Fruit fly (Drosophila melanogaster) whole organism, prepupa: ENCODE data around the gene CG12099.
A peak's percentile ranks its signal among the peaks of the same experiment; 100 is the strongest.

Experiments used
- Blimp-1 ChIP-seq: fragments of 200-800 bp; sonication (Bioruptor generic); optimal IDR thresholded peaks from 3 replicates; lab custom pipeline; 2017; ENCODE audit warnings: missing biosample characterization, missing genetic modification characterization, mild to moderate bottlenecking, moderate library complexity, missing genetic modification reagents
- CG10631 ChIP-seq: fragments of 200-800 bp; sonication (Bioruptor generic); optimal IDR thresholded peaks from 2 replicates; lab custom pipeline; 2016; ENCODE audit warnings: missing biosample characterization, missing genetic modification characterization
- CG10669 ChIP-seq: fragments of 200-800 bp; sonication (Bioruptor generic); optimal IDR thresholded peaks from 3 replicates; lab custom pipeline; 2018; ENCODE audit warnings: missing biosample characterization, mild to moderate bottlenecking, missing genetic modification characterization, moderate library complexity
- CG11294 ChIP-seq: fragments of 200-800 bp; sonication (Bioruptor generic); IDR thresholded peaks from 2 replicates; pipeline ENCODE4 v1.3.6; 2022; ENCODE audit warnings: missing biosample characterization, missing genetic modification characterization
- CG15336 ChIP-seq: fragments of 200-800 bp; sonication (Bioruptor generic); IDR thresholded peaks from 2 replicates; pipeline ENCODE4 v1.3.6; 2022; ENCODE audit warnings: missing biosample characterization, missing genetic modification characterization
- CG16779 ChIP-seq: fragments of 200-800 bp; sonication (Bioruptor generic); optimal IDR thresholded peaks from 3 replicates; lab custom pipeline; 2017; ENCODE audit warnings: missing biosample characterization, mild to moderate bottlenecking, missing genetic modification characterization
- CG3032 ChIP-seq: fragments of 200-800 bp; optimal IDR thresholded peaks from 2 replicates; lab custom pipeline; 2019; ENCODE audit warnings: missing biosample characterization, mild to moderate bottlenecking, missing genetic modification characterization, moderate library complexity
- CG31627 ChIP-seq: fragments of 200-800 bp; sonication (Bioruptor generic); optimal IDR thresholded peaks from 3 replicates; lab custom pipeline; 2016; ENCODE audit warnings: missing biosample characterization, missing genetic modification characterization
- CG32006 ChIP-seq: fragments of 200-800 bp; sonication (Bioruptor generic); optimal IDR thresholded peaks from 3 replicates; lab custom pipeline; 2017; ENCODE audit warnings: missing biosample characterization, mild to moderate bottlenecking, missing genetic modification characterization
- CG34406 ChIP-seq: fragments of 200-800 bp; sonication (Bioruptor generic); optimal IDR thresholded peaks from 3 replicates; lab custom pipeline; 2016; ENCODE audit warnings: missing biosample characterization, missing genetic modification characterization
- CG3919 ChIP-seq: fragments of 200-800 bp; sonication (Bioruptor generic); optimal IDR thresholded peaks from 3 replicates; lab custom pipeline; 2016; ENCODE audit warnings: missing biosample characterization, missing genetic modification characterization
- CG4318 ChIP-seq: fragments of 200-800 bp; sonication (Bioruptor generic); optimal IDR thresholded peaks from 3 replicates; lab custom pipeline; 2017; ENCODE audit warnings: missing biosample characterization, mild to moderate bottlenecking, missing genetic modification characterization
- CG6163 ChIP-seq: fragments of 200-800 bp; sonication (Bioruptor generic); IDR thresholded peaks from 3 replicates; pipeline ENCODE4 v1.3.6; 2022; ENCODE audit warnings: missing biosample characterization, missing genetic modification characterization
- CG6276 ChIP-seq: fragments of 200-800 bp; sonication (Bioruptor generic); optimal IDR thresholded peaks from 2 replicates; lab custom pipeline; 2017; ENCODE audit warnings: missing biosample characterization, mild to moderate bottlenecking, missing genetic modification characterization
- CG6792 ChIP-seq: fragments of 200-800 bp; sonication (Bioruptor generic); optimal IDR thresholded peaks from 3 replicates; lab custom pipeline; 2016; ENCODE audit warnings: missing biosample characterization, missing genetic modification characterization
- CG6808 ChIP-seq: fragments of 200-800 bp; sonication (Bioruptor generic); optimal IDR thresholded peaks from 3 replicates; lab custom pipeline; 2017; ENCODE audit warnings: missing biosample characterization, missing genetic modification characterization, mild to moderate bottlenecking, moderate library complexity, missing genetic modification reagents
- CG8119 ChIP-seq: fragments of 200-800 bp; sonication (Bioruptor generic); IDR thresholded peaks from 3 replicates; pipeline ENCODE4 v1.3.6; 2022; ENCODE audit warnings: missing biosample characterization, missing genetic modification characterization
- CG8319 ChIP-seq: fragments of 200-800 bp; sonication (Bioruptor generic); optimal IDR thresholded peaks from 3 replicates; lab custom pipeline; 2016; ENCODE audit warnings: missing biosample characterization, missing genetic modification characterization
- CG9139 ChIP-seq: fragments of 200-800 bp; sonication (Bioruptor generic); optimal IDR thresholded peaks from 3 replicates; lab custom pipeline; 2017; ENCODE audit warnings: missing biosample characterization, mild to moderate bottlenecking, missing genetic modification characterization
- Eip75B ChIP-seq: fragments of 200-800 bp; sonication (Bioruptor generic); optimal IDR thresholded peaks from 3 replicates; lab custom pipeline; 2016; ENCODE audit warnings: missing biosample characterization, missing genetic modification characterization
- Eip78C ChIP-seq: fragments of 200-800 bp; sonication (Bioruptor generic); peaks from one replicate; lab custom pipeline; 2016; ENCODE audit warnings: missing biosample characterization, missing genetic modification characterization
- Eip93F ChIP-seq: fragments of 200-800 bp; sonication (Bioruptor generic); optimal IDR thresholded peaks from 2 replicates; lab custom pipeline; 2016; ENCODE audit warnings: missing biosample characterization, mild to moderate bottlenecking, missing genetic modification characterization
- Ets21C ChIP-seq: fragments of 200-800 bp; sonication (Bioruptor generic); optimal IDR thresholded peaks from 3 replicates; lab custom pipeline; 2016; ENCODE audit warnings: missing biosample characterization, missing genetic modification characterization
- Ets96B ChIP-seq: fragments of 200-800 bp; optimal IDR thresholded peaks from 2 replicates; lab custom pipeline; 2019; ENCODE audit warnings: missing biosample characterization, mild to moderate bottlenecking, missing genetic modification characterization, moderate library complexity
- Gug ChIP-seq: fragments of 200-800 bp; sonication (Bioruptor generic); IDR thresholded peaks from 2 replicates; pipeline ENCODE4 v1.3.6; 2022; ENCODE audit warnings: missing biosample characterization, missing genetic modification characterization
- Hr39 ChIP-seq: fragments of 200-800 bp; sonication (Bioruptor generic); optimal IDR thresholded peaks from 2 replicates; lab custom pipeline; 2016; ENCODE audit warnings: missing biosample characterization, missing genetic modification characterization
- Hr4 ChIP-seq: fragments of 200-800 bp; sonication (Bioruptor generic); optimal IDR thresholded peaks from 3 replicates; lab custom pipeline; 2016; ENCODE audit warnings: missing biosample characterization, missing genetic modification characterization
- Lpt ChIP-seq: fragments of 200-800 bp; sonication (Bioruptor generic); optimal IDR thresholded peaks from 3 replicates; lab custom pipeline; 2016; ENCODE audit warnings: missing biosample characterization, missing genetic modification characterization
- Met ChIP-seq: fragments of 200-800 bp; sonication (Bioruptor generic); optimal IDR thresholded peaks from 3 replicates; lab custom pipeline; 2016; ENCODE audit warnings: missing biosample characterization, missing genetic modification characterization
- OdsH ChIP-seq: fragments of 200-800 bp; sonication (Bioruptor generic); optimal IDR thresholded peaks from 3 replicates; lab custom pipeline; 2016; ENCODE audit warnings: missing biosample characterization, missing genetic modification characterization
- Sox102F ChIP-seq: fragments of 200-800 bp; sonication (Bioruptor generic); optimal IDR thresholded peaks from 2 replicates; lab custom pipeline; 2016; ENCODE audit warnings: missing biosample characterization, mild to moderate bottlenecking, missing genetic modification characterization
- Sox14 ChIP-seq: fragments of 200-800 bp; sonication (Bioruptor generic); optimal IDR thresholded peaks from 3 replicates; lab custom pipeline; 2016; ENCODE audit warnings: missing biosample characterization, missing genetic modification characterization
- achi ChIP-seq: fragments of 200-800 bp; sonication (Bioruptor generic); optimal IDR thresholded peaks from 3 replicates; lab custom pipeline; 2016; ENCODE audit warnings: missing biosample characterization, missing genetic modification characterization
- acj6 ChIP-seq: fragments of 200-800 bp; sonication (Bioruptor generic); optimal IDR thresholded peaks from 3 replicates; lab custom pipeline; 2016; ENCODE audit warnings: missing biosample characterization, missing genetic modification characterization
- dsx ChIP-seq: fragments of 200-800 bp; optimal IDR thresholded peaks from 3 replicates; lab custom pipeline; 2019; ENCODE audit warnings: missing biosample characterization, mild to moderate bottlenecking, missing genetic modification characterization, moderate library complexity; ENCODE audit not compliant: poor library complexity, severe bottlenecking
- eg ChIP-seq: fragments of 200-800 bp; sonication (Bioruptor generic); IDR thresholded peaks from 3 replicates; pipeline ENCODE4 v1.3.6; 2022; ENCODE audit warnings: missing biosample characterization, missing genetic modification characterization
- esn ChIP-seq: fragments of 200-800 bp; sonication (Bioruptor generic); optimal IDR thresholded peaks from 2 replicates; lab custom pipeline; 2016; ENCODE audit warnings: missing biosample characterization, mild to moderate bottlenecking, missing genetic modification characterization, moderate library complexity
- fd59A ChIP-seq: fragments of 200-800 bp; sonication (Bioruptor generic); optimal IDR thresholded peaks from 2 replicates; lab custom pipeline; 2017; ENCODE audit warnings: missing biosample characterization, mild to moderate bottlenecking, missing genetic modification characterization, missing genetic modification reagents
- fd85E ChIP-seq: fragments of 200-800 bp; sonication (Bioruptor generic); optimal IDR thresholded peaks from 3 replicates; lab custom pipeline; 2016; ENCODE audit warnings: missing biosample characterization, missing genetic modification characterization
- fkh ChIP-seq: fragments of 200-800 bp; sonication (Bioruptor generic); optimal IDR thresholded peaks from 3 replicates; lab custom pipeline; 2017; ENCODE audit warnings: missing biosample characterization, mild to moderate bottlenecking, missing genetic modification characterization, moderate library complexity
- lz ChIP-seq: fragments of 200-800 bp; sonication (Bioruptor generic); optimal IDR thresholded peaks from 3 replicates; lab custom pipeline; 2016; ENCODE audit warnings: missing biosample characterization, missing genetic modification characterization
- net ChIP-seq: fragments of 200-800 bp; sonication (Bioruptor generic); optimal IDR thresholded peaks from 3 replicates; lab custom pipeline; 2016; ENCODE audit warnings: missing biosample characterization, missing genetic modification characterization
- salr ChIP-seq, 2 experiments: fragments of 200-800 bp; sonication (Bioruptor generic); optimal IDR thresholded peaks; 3 replicates each; lab custom pipeline; 2016 to 2018; ENCODE audit warnings: missing biosample characterization in 2 of 2, missing genetic modification characterization in 2 of 2, mild to moderate bottlenecking in 1 of 2
- spab ChIP-seq: fragments of 200-800 bp; sonication (Bioruptor generic); optimal IDR thresholded peaks from 2 replicates; lab custom pipeline; 2017; ENCODE audit warnings: missing biosample characterization, mild to moderate bottlenecking, missing genetic modification characterization, missing genetic modification reagents
- ss ChIP-seq, 2 experiments: fragments of 200-800 bp; sonication (Bioruptor generic); optimal IDR thresholded peaks; 2 replicates in 1 of 2; 3 replicates in 1 of 2; lab custom pipeline; 2017 to 2018; ENCODE audit warnings: mild to moderate bottlenecking in 2 of 2, missing biosample characterization in 2 of 2, missing genetic modification characterization in 2 of 2, moderate library complexity in 1 of 2
- topi ChIP-seq: fragments of 200-800 bp; sonication (Bioruptor generic); optimal IDR thresholded peaks from 3 replicates; lab custom pipeline; 2016; ENCODE audit warnings: missing biosample characterization, missing genetic modification characterization
- vri ChIP-seq: fragments of 200-800 bp; sonication (Bioruptor generic); optimal IDR thresholded peaks from 3 replicates; lab custom pipeline; 2016; ENCODE audit warnings: missing biosample characterization, mild to moderate bottlenecking, missing genetic modification characterization

Gene CG12099

DNA sequence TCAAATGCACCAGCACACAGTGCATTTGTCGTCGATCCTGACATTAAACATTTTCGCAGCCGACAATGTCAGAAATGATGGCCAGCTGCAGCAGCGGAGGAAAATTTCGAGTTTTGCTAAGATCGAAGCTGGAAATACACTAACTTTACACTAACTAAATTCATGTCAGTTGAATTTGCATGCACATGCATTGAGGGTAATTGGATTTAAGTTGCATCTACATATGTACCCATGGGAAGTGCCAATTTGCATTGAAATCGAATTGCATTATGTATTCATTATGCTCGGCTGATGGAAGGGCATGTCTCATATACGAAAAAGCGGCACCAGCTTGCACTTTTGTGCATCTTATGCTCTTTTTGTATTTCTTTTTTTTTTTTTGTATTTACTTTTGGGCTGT, 26.5 kb upstream of the CG12099 start (continued):
- TF ChIP-seq vri (GFP tag; lab: Kevin White, UChicago) (peak; percentile 27), CG3919 (GFP tag; lab: Kevin White, UChicago) (peak; percentile 93), Lpt (GFP tag; lab: Kevin White, UChicago) (peak; percentile 73), Sox14 (GFP tag; lab: Kevin White, UChicago) (peak; percentile 72), Gug (GFP tag; lab: Robert Waterston, UW) (peak; percentile 96), Ets21C (GFP tag; lab: Kevin White, UChicago) (peak; percentile 63), acj6 (GFP tag; lab: Kevin White, UChicago) (peak; percentile 76), Eip75B (GFP tag; lab: Kevin White, UChicago) (peak; percentile 68), CG10669 (GFP tag; lab: Kevin White, UChicago) (peak; percentile 83), Met (GFP tag; lab: Kevin White, UChicago) (peak; percentile 57), eg (GFP tag; lab: Robert Waterston, UW) (peak; percentile 96), CG6276 (GFP tag; lab: Kevin White, UChicago) (peak; percentile 89), CG15336 (GFP tag; lab: Robert Waterston, UW) (peak; percentile 94), fkh (GFP tag; lab: Kevin White, UChicago) (no peak), esn (GFP tag; lab: Kevin White, UChicago) (peak; percentile 80), CG16779 (tag; lab: Kevin White, UChicago) (peak; percentile 70), CG6808 (peak; percentile 79), fd85E (peak; percentile 82), CG8319 (GFP tag; lab: Kevin White, UChicago) (peak; percentile 77), spab (GFP tag; lab: Kevin White, UChicago) (peak; percentile 76), Blimp-1 (peak; percentile 57), topi (GFP tag; lab: Kevin White, UChicago) (peak; percentile 87)

DNA sequence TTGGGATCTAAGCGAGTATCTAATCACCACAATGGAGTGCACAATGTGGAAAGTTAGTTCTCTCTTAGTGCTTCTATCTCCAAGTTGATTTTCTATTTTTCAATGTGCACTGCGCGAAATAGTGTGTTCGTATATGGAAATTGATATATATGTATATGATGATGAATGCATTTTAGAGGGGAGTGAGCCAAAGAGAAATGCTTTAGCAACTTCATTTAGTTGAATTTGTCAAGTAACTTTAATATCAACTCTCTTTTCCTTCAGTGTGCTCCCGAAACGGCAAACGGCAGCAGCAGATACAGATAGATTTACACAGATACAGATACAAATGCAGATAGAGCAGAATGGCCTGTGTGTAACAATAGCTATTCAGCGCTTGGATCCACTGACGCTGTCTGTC, 25.7 kb upstream of the CG12099 start:
- no peak for TF ChIP-seq dsx (GFP tag; lab: Kevin White, UChicago)
- peak; percentile 92 for TF ChIP-seq Hr4 (GFP tag; lab: Kevin White, UChicago)
- TF ChIP-seq eg (GFP tag; lab: Robert Waterston, UW), result peak; percentile 91
- TF ChIP-seq Gug (GFP tag; lab: Robert Waterston, UW), result peak; percentile 88
- TF ChIP-seq CG8119 (GFP tag; lab: Robert Waterston, UW), result peak; percentile 87
- TF ChIP-seq CG11294, result peak; percentile 76
- no peak for TF ChIP-seq CG6792 (GFP tag; lab: Kevin White, UChicago)
- no peak for TF ChIP-seq Blimp-1
- no peak for TF ChIP-seq fkh (GFP tag; lab: Kevin White, UChicago)
- peak; percentile 53 for TF ChIP-seq CG10631 (GFP tag; lab: Kevin White, UChicago)
- TF ChIP-seq Lpt (GFP tag; lab: Kevin White, UChicago), result peak; percentile 83
- peak; percentile 32 for TF ChIP-seq Met (GFP tag; lab: Kevin White, UChicago)
- peak; percentile 60 for TF ChIP-seq net (GFP tag; lab: Kevin White, UChicago)
- TF ChIP-seq CG6163 (GFP tag; lab: Robert Waterston, UW), result no peak
- peak; percentile 88 for TF ChIP-seq Eip78C (GFP tag; lab: Kevin White, UChicago)
- TF ChIP-seq Ets96B (tag; lab: Kevin White, UChicago), result no peak
- no peak for TF ChIP-seq CG6808
- no peak for TF ChIP-seq fd59A (GFP tag; lab: Kevin White, UChicago)
- peak; percentile 4 for TF ChIP-seq vri (GFP tag; lab: Kevin White, UChicago)
- TF ChIP-seq CG6276 (GFP tag; lab: Kevin White, UChicago), result peak; percentile 47
- TF ChIP-seq salr (GFP tag; optimal IDR thresholded peaks at IDR 0.05; lab: Kevin White, UChicago), result peak in 1 of 2 experiments; percentile 68
- peak; percentile 61 for TF ChIP-seq acj6 (GFP tag; lab: Kevin White, UChicago)
- TF ChIP-seq CG34406, result peak; percentile 13
- TF ChIP-seq CG3032, result peak; percentile 3
- peak; percentile 72 for TF ChIP-seq Sox14 (GFP tag; lab: Kevin White, UChicago)
- TF ChIP-seq CG9139, result no peak
- peak; percentile 7 for TF ChIP-seq Sox102F (GFP tag; lab: Kevin White, UChicago)
- TF ChIP-seq OdsH (GFP tag; lab: Kevin White, UChicago), result peak; percentile 70
- TF ChIP-seq Hr39 (GFP tag; lab: Kevin White, UChicago), result peak; percentile 46
- TF ChIP-seq Eip93F, result no peak
- no peak for TF ChIP-seq spab (GFP tag; lab: Kevin White, UChicago)
- TF ChIP-seq lz (GFP tag; lab: Kevin White, UChicago), result peak; percentile 0
- peak; percentile 12 for TF ChIP-seq achi (GFP tag; lab: Kevin White, UChicago)
- peak; percentile 91 for TF ChIP-seq CG32006
- peak; percentile 77 for TF ChIP-seq CG4318 (GFP tag; lab: Kevin White, UChicago)
- TF ChIP-seq CG16779 (tag; lab: Kevin White, UChicago), result no peak
- no peak for TF ChIP-seq topi (GFP tag; lab: Kevin White, UChicago)
- TF ChIP-seq ss (GFP tag; optimal IDR thresholded peaks at IDR 0.05; lab: Kevin White, UChicago), result no peak
- peak; percentile 15 for TF ChIP-seq CG31627 (GFP tag; lab: Kevin White, UChicago)
- TF ChIP-seq Eip75B (GFP tag; lab: Kevin White, UChicago), result peak; percentile 31
